Worm (Caenorhabditis elegans) whole organism, L3 larva: ENCODE data around the gene C55C3.8.

Experiments used
- R02D3.7 ChIP-seq: fragments of 150-350 bp; optimal IDR thresholded peaks from 2 replicates; lab custom pipeline; 2014; ENCODE audit warnings: missing biosample characterization, missing genetic modification characterization
- ZK546.5 ChIP-seq: sonication (generic microtip); optimal IDR thresholded peaks from 2 replicates; lab custom pipeline; 2017; ENCODE audit warnings: missing biosample characterization, missing genetic modification characterization
- ama-1 ChIP-seq: fragments of 150-350 bp; optimal IDR thresholded peaks from 2 replicates; lab custom pipeline; 2018
- ceh-16 ChIP-seq: sonication (generic microtip); optimal IDR thresholded peaks from 2 replicates; lab custom pipeline; 2017; ENCODE audit warnings: missing biosample characterization, missing genetic modification characterization
- ceh-28 ChIP-seq: fragments of 150-350 bp; optimal IDR thresholded peaks from 2 replicates; lab custom pipeline; 2014; ENCODE audit warnings: missing biosample characterization, missing genetic modification reagents, missing genetic modification characterization
- egl-5 ChIP-seq: fragments of 150-350 bp; optimal IDR thresholded peaks from 2 replicates; lab custom pipeline; 2017; ENCODE audit warnings: missing biosample characterization, missing genetic modification reagents, missing genetic modification characterization, inconsistent platforms
- elt-3 ChIP-seq, 3 experiments: fragments of 150-350 bp in 1 of 3; sonication (generic microtip) in 2 of 3; optimal IDR thresholded peaks; 2 replicates in 2 of 3; 4 replicates in 1 of 3; lab custom pipeline; 2014 to 2017; ENCODE audit warnings: missing biosample characterization in 3 of 3, missing genetic modification characterization in 3 of 3
- eor-1 ChIP-seq, 2 experiments: fragments of 150-350 bp; optimal IDR thresholded peaks; 2 replicates each; lab custom pipeline; 2014 to 2018; ENCODE audit warnings: missing biosample characterization in 2 of 2, missing genetic modification characterization in 2 of 2
- fkh-10 ChIP-seq: sonication (generic microtip); optimal IDR thresholded peaks from 2 replicates; lab custom pipeline; 2017; ENCODE audit warnings: missing biosample characterization, missing genetic modification reagents, missing genetic modification characterization
- hmg-11 ChIP-seq: sonication (generic microtip); optimal IDR thresholded peaks from 2 replicates; lab custom pipeline; 2016; ENCODE audit warnings: missing genetic modification characterization, missing compliant biosample characterization
- jun-1 ChIP-seq: fragments of 150-350 bp; optimal IDR thresholded peaks from 2 replicates; lab custom pipeline; 2014; ENCODE audit warnings: missing biosample characterization, missing genetic modification reagents, missing genetic modification characterization
- lin-39 ChIP-seq: fragments of 150-350 bp; optimal IDR thresholded peaks from 2 replicates; lab custom pipeline; 2018; ENCODE audit warnings: missing biosample characterization, missing genetic modification reagents, missing genetic modification characterization
- mdl-1 ChIP-seq: fragments of 150-350 bp; optimal IDR thresholded peaks from 2 replicates; lab custom pipeline; 2014; ENCODE audit warnings: missing biosample characterization, missing genetic modification characterization
- mml-1 ChIP-seq: fragments of 150-350 bp; sonication (generic microtip); optimal IDR thresholded peaks from 3 replicates; lab custom pipeline; 2014; ENCODE audit warnings: missing biosample characterization, missing genetic modification characterization
- nfya-1 ChIP-seq: sonication (generic microtip); optimal IDR thresholded peaks from 2 replicates; lab custom pipeline; 2017; ENCODE audit warnings: missing genetic modification characterization, mild to moderate bottlenecking, missing compliant biosample characterization, antibody characterized with exemption, moderate library complexity; ENCODE audit not compliant: insufficient read depth
- nhr-11 ChIP-seq: fragments of 150-350 bp; optimal IDR thresholded peaks from 2 replicates; lab custom pipeline; 2014; ENCODE audit warnings: missing biosample characterization, missing genetic modification characterization
- nhr-23 ChIP-seq: fragments of 150-350 bp; optimal IDR thresholded peaks from 2 replicates; lab custom pipeline; 2014; ENCODE audit warnings: missing biosample characterization, missing genetic modification reagents, missing genetic modification characterization
- nhr-25 ChIP-seq: sonication (generic microtip); optimal IDR thresholded peaks from 2 replicates; lab custom pipeline; 2017; ENCODE audit warnings: missing biosample characterization, missing genetic modification characterization
- nhr-28 ChIP-seq: fragments of 150-350 bp; optimal IDR thresholded peaks from 2 replicates; lab custom pipeline; 2014; ENCODE audit warnings: missing biosample characterization, missing genetic modification characterization
- nhr-43 ChIP-seq: sonication (generic microtip); optimal IDR thresholded peaks from 2 replicates; lab custom pipeline; 2016; ENCODE audit warnings: mild to moderate bottlenecking, missing genetic modification characterization, missing compliant biosample characterization; ENCODE audit not compliant: poor library complexity, severe bottlenecking
- nhr-76 ChIP-seq: fragments of 150-350 bp; sonication (generic microtip); optimal IDR thresholded peaks from 5 replicates; lab custom pipeline; 2014; ENCODE audit warnings: missing biosample characterization, missing genetic modification characterization
- nhr-77 ChIP-seq: fragments of 150-350 bp; optimal IDR thresholded peaks from 2 replicates; lab custom pipeline; 2014; ENCODE audit warnings: missing biosample characterization, missing genetic modification characterization
- pha-4 ChIP-seq: fragments of 150-350 bp; optimal IDR thresholded peaks from 2 replicates; lab custom pipeline; 2014; ENCODE audit warnings: missing biosample characterization, missing genetic modification reagents, missing genetic modification characterization
- sea-2 ChIP-seq: fragments of 150-350 bp; sonication (generic microtip); optimal IDR thresholded peaks from 4 replicates; lab custom pipeline; 2014; ENCODE audit warnings: missing biosample characterization, missing genetic modification reagents, missing genetic modification characterization
- snpc-4 ChIP-seq: fragments of 150-350 bp; optimal IDR thresholded peaks from 2 replicates; lab custom pipeline; 2014; ENCODE audit warnings: missing biosample characterization, missing genetic modification characterization
- tbx-2 ChIP-seq: sonication (generic microtip); optimal IDR thresholded peaks from 2 replicates; lab custom pipeline; 2016; ENCODE audit warnings: mild to moderate bottlenecking, missing genetic modification characterization, missing compliant biosample characterization
- unc-39 ChIP-seq: sonication (generic microtip); optimal IDR thresholded peaks from 4 replicates; lab custom pipeline; 2017; ENCODE audit warnings: missing biosample characterization, missing genetic modification characterization
- unc-62 ChIP-seq: fragments of 150-350 bp; sonication (generic microtip); optimal IDR thresholded peaks from 4 replicates; lab custom pipeline; 2014; ENCODE audit warnings: missing biosample characterization, missing genetic modification reagents, missing genetic modification characterization
- zag-1 ChIP-seq: fragments of 150-350 bp; optimal IDR thresholded peaks from 2 replicates; lab custom pipeline; 2014; ENCODE audit warnings: missing biosample characterization, missing genetic modification characterization
- ztf-11 ChIP-seq: fragments of 150-350 bp; optimal IDR thresholded peaks from 2 replicates; lab custom pipeline; 2014; ENCODE audit warnings: missing biosample characterization, missing genetic modification characterization
- ztf-4 ChIP-seq: fragments of 150-350 bp; optimal IDR thresholded peaks from 2 replicates; lab custom pipeline; 2014; ENCODE audit warnings: missing biosample characterization, missing genetic modification characterization

C55C3.8 gene

DNA sequence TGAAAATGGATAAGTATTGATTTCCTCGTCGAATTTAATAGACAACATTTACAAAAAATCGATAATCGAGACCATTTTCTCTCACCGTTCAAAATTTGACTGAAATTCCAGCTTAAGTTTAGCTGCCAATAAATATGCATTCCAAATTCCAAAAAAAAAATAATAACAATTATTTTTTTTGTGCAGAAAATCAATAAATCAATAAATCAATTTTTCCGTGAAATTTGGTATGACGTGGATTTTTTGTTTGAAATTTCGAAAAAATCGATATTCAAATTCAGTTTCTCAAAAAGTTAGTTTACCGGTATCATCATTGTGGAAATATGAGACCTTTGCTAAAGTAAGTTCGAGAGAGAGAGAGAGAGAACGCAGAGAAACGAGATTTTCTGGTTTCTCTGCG is 5.8 kb upstream of the C55C3.8 start, which contains the start of gene C55C3.3:
C55C3.3 (plus strand) TSS at position 274 of the 400 bp plus-strand sequence.
- no peak for TF ChIP-seq nfya-1
- TF ChIP-seq egl-5: no peak
- no peak for TF ChIP-seq unc-62 (GFP tag; lab: Kevin White, UChicago)
- peak; percentile 97 for TF ChIP-seq ceh-28 (tag; lab: Kevin White, UChicago)
- no peak for TF ChIP-seq nhr-76 (tag; lab: Kevin White, UChicago)

DNA sequence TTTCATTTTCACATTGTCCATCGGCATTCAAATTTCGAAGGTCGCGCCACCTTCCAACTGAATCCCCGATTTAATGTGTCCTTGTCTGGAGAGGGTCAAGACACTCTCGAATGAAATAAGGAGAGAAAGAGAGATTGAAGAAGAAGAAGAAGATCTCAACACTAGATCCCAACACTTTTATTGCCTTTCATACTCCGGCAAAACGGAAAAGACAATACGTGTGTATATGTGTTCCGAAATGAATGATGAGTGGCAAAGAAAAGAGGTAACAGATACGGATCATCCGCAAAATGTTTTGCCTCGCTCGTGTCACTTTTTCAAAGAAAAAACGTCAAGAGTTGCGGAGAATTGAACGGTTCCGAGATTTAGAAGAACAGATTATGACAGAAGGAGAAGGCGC is 9.5 kb downstream of the C55C3.8 start:
- TF ChIP-seq nhr-28 (tag; lab: Kevin White, UChicago) (no peak), nhr-25 (tag; lab: Kevin White, UChicago) (peak; percentile 64)

DNA sequence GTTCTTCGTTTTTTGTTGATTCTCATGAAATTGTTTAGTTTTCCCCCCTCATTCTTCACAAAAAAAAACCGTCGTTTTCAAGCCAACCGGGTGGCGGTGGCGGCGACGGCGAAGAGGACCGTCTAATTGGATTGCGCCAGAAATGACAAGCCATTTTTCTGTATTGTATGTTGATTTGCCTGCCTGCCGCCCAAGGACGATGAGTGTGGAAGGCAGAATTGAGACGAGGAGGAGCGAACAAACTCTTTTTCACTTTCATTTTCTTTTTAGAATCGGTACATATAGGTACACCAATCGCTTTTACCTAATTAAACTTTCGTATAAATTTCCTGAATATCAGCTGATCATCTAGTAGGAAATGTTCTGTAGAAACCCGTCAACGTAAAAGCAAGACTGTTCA is 10.8 kb downstream of the C55C3.8 start:
- TF ChIP-seq ztf-11 (tag; lab: Kevin White, UChicago): no peak
- peak; percentile 50 for TF ChIP-seq nhr-25 (tag; lab: Kevin White, UChicago)
- TF ChIP-seq unc-62 (GFP tag; lab: Kevin White, UChicago): no peak

- TF ChIP-seq zag-1: no peak
- no peak for TF ChIP-seq ztf-4 (tag; lab: Kevin White, UChicago)
- TF ChIP-seq pha-4 (tag; lab: Kevin White, UChicago): no peak
- no peak for TF ChIP-seq R02D3.7
- TF ChIP-seq snpc-4 (tag; lab: Kevin White, UChicago): no peak
- TF ChIP-seq eor-1 (tag; optimal IDR thresholded peaks at IDR 0.05; lab: Kevin White, UChicago): no peak
- no peak for TF ChIP-seq nfya-1
- no peak for TF ChIP-seq hmg-11 (tag; lab: Kevin White, UChicago)
- no peak for TF ChIP-seq sea-2 (GFP tag; lab: Kevin White, UChicago)
- no peak for TF ChIP-seq mml-1 (tag; lab: Kevin White, UChicago)
- no peak for TF ChIP-seq jun-1 (tag; lab: Kevin White, UChicago)
- TF ChIP-seq ceh-28 (tag; lab: Kevin White, UChicago): no peak
- no peak for TF ChIP-seq nhr-23
- TF ChIP-seq unc-62 (GFP tag; lab: Kevin White, UChicago): no peak
- no peak for TF ChIP-seq ceh-16 (tag; lab: Kevin White, UChicago)
- TF ChIP-seq tbx-2 (tag; lab: Kevin White, UChicago): no peak
- no peak for TF ChIP-seq unc-39 (tag; lab: Kevin White, UChicago)
Measured at ce11 chrIV:5703443-5703842, 12.6 kb downstream of the C55C3.8 start, which contains the start of the genes C55C3.73 and perm-5. TSS of gene C55C3.73 (minus strand) at chrIV:5703451. TSS of gene perm-5 (minus strand) at chrIV:5703468.

DNA sequence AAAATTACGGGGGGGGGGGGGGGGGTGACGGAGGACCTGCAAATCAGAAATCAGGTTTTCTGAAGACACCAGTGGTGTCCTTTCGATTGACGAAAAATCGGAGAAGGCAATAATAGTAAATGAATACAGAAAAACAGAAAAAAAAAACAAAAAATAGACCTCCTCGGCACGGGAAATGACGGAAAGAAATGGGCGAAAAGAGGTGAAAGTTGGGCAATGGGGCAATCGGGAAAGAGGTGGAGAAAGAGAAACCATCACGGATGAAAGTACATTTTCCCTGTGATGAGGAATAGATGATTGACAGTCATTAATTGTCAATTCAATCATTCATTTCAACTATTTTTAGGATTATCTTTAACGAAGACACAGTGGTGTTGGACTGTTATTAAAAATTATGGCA is 13.1 kb downstream of the C55C3.8 start:
- TF ChIP-seq nhr-23 (peak; percentile 5), lin-39 (no peak), nhr-25 (tag; lab: Kevin White, UChicago) (no peak), nhr-77 (no peak)

DNA sequence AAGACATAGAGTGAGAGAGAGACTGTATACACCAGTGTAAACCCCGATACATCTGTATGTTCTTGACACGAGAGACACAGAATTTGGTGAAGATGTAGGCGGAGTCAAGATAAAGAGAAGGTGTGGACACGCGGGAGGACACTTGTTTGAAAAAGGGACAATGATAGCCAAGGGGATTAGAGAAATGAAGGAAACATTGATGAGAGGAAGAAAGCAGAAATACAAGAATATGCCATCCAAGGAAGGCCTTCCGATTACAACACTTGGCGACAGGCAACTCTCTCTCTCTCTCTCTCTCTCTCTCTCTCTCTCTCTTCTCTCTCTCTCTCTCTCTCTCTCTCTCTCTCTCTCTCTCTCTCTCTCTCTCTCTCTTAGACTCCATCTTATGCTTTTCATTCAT is 15.8 kb downstream of the C55C3.8 start:
- TF ChIP-seq sea-2 (GFP tag; lab: Kevin White, UChicago): no peak
- TF ChIP-seq fkh-10: no peak
- peak; percentile 64 for TF ChIP-seq nhr-25 (tag; lab: Kevin White, UChicago)
- peak; percentile 16 for TF ChIP-seq nhr-23
- TF ChIP-seq snpc-4 (tag; lab: Kevin White, UChicago): no peak
- TF ChIP-seq ama-1 (lab: Kevin White, UChicago): no peak
- TF ChIP-seq ZK546.5 (tag; lab: Kevin White, UChicago): no peak
- TF ChIP-seq ztf-11 (tag; lab: Kevin White, UChicago): no peak
- no peak for TF ChIP-seq nhr-11 (tag; lab: Kevin White, UChicago)
- peak; percentile 53 for TF ChIP-seq nhr-43

DNA sequence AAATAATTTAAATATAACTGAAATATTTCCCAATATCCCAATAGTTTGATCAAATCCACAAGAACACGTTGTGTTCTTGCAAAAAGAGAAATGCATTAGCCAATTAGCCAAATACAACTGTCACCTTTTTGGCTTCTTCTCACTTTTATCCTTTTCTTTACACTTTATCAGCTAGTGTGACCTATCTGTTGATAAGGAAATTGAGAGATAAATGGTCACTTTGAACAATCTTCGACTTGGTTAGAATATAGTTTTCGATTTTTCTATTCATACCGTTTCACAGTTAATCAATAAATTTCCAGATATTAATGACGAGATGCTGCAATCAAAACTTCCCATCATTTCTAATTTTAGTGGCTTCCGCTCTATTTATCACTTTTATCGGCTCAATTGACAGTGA is 18.0 kb downstream of the C55C3.8 start, which contains the start of gene C55C3.1:
C55C3.1 (plus strand) TSS at position 301 of the 400 bp plus-strand sequence.
- no peak for TF ChIP-seq unc-62 (GFP tag; lab: Kevin White, UChicago)
- no peak for TF ChIP-seq lin-39
- no peak for TF ChIP-seq mdl-1 (tag; lab: Kevin White, UChicago)
- TF ChIP-seq ceh-16 (tag; lab: Kevin White, UChicago): no peak
- peak in 1 of 3 experiments; percentile 46 for TF ChIP-seq elt-3 (tag; optimal IDR thresholded peaks at IDR 0.05; lab: Kevin White, UChicago)
